Worm (Caenorhabditis elegans) whole organism, L3 larva: ENCODE data around the gene R193.1.

Source experiments
- R02D3.7 ChIP-seq: fragments of 150-350 bp; optimal IDR thresholded peaks from 2 replicates; lab custom pipeline; 2014; ENCODE audit warnings: missing biosample characterization, missing genetic modification characterization
- ZK546.5 ChIP-seq: sonication (generic microtip); optimal IDR thresholded peaks from 2 replicates; lab custom pipeline; 2017; ENCODE audit warnings: missing biosample characterization, missing genetic modification characterization
- aly-2 ChIP-seq: fragments of 150-350 bp; optimal IDR thresholded peaks from 2 replicates; lab custom pipeline; 2014; ENCODE audit warnings: missing biosample characterization, missing genetic modification characterization
- ama-1 ChIP-seq: fragments of 150-350 bp; optimal IDR thresholded peaks from 2 replicates; lab custom pipeline; 2018
- ceh-16 ChIP-seq: sonication (generic microtip); optimal IDR thresholded peaks from 2 replicates; lab custom pipeline; 2017; ENCODE audit warnings: missing biosample characterization, missing genetic modification characterization
- ceh-28 ChIP-seq: fragments of 150-350 bp; optimal IDR thresholded peaks from 2 replicates; lab custom pipeline; 2014; ENCODE audit warnings: missing biosample characterization, missing genetic modification reagents, missing genetic modification characterization
- ceh-9 ChIP-seq: sonication (generic microtip); optimal IDR thresholded peaks from 2 replicates; lab custom pipeline; 2018; ENCODE audit warnings: missing biosample characterization, missing genetic modification characterization
- daf-12 ChIP-seq: fragments of 150-350 bp; optimal IDR thresholded peaks from 2 replicates; lab custom pipeline; 2014; ENCODE audit warnings: missing biosample characterization, missing genetic modification reagents, missing genetic modification characterization
- egl-27 ChIP-seq: sonication (generic microtip); optimal IDR thresholded peaks from 4 replicates; lab custom pipeline; 2017; ENCODE audit warnings: missing biosample characterization, missing genetic modification reagents, missing genetic modification characterization
- egl-5 ChIP-seq: fragments of 150-350 bp; optimal IDR thresholded peaks from 2 replicates; lab custom pipeline; 2017; ENCODE audit warnings: missing biosample characterization, missing genetic modification reagents, missing genetic modification characterization, inconsistent platforms
- elt-1 ChIP-seq: fragments of 150-350 bp; optimal IDR thresholded peaks from 2 replicates; lab custom pipeline; 2014; ENCODE audit warnings: missing biosample characterization, missing genetic modification characterization
- elt-3 ChIP-seq, 3 experiments: fragments of 150-350 bp in 1 of 3; sonication (generic microtip) in 2 of 3; optimal IDR thresholded peaks; 2 replicates in 2 of 3; 4 replicates in 1 of 3; lab custom pipeline; 2014 to 2017; ENCODE audit warnings: missing biosample characterization in 3 of 3, missing genetic modification characterization in 3 of 3
- eor-1 ChIP-seq, 2 experiments: fragments of 150-350 bp; optimal IDR thresholded peaks; 2 replicates each; lab custom pipeline; 2014 to 2018; ENCODE audit warnings: missing biosample characterization in 2 of 2, missing genetic modification characterization in 2 of 2
- fkh-2 ChIP-seq: fragments of 150-350 bp; optimal IDR thresholded peaks from 2 replicates; lab custom pipeline; 2014; ENCODE audit warnings: missing biosample characterization, missing genetic modification reagents, missing genetic modification characterization
- hmg-11 ChIP-seq: sonication (generic microtip); optimal IDR thresholded peaks from 2 replicates; lab custom pipeline; 2016; ENCODE audit warnings: missing genetic modification characterization, missing compliant biosample characterization
- jun-1 ChIP-seq: fragments of 150-350 bp; optimal IDR thresholded peaks from 2 replicates; lab custom pipeline; 2014; ENCODE audit warnings: missing biosample characterization, missing genetic modification reagents, missing genetic modification characterization
- lin-15B ChIP-seq: fragments of 150-350 bp; optimal IDR thresholded peaks from 2 replicates; lab custom pipeline; 2014; ENCODE audit warnings: missing biosample characterization, missing genetic modification characterization
- lin-39 ChIP-seq: fragments of 150-350 bp; optimal IDR thresholded peaks from 2 replicates; lab custom pipeline; 2018; ENCODE audit warnings: missing biosample characterization, missing genetic modification reagents, missing genetic modification characterization
- mdl-1 ChIP-seq: fragments of 150-350 bp; optimal IDR thresholded peaks from 2 replicates; lab custom pipeline; 2014; ENCODE audit warnings: missing biosample characterization, missing genetic modification characterization
- mml-1 ChIP-seq: fragments of 150-350 bp; sonication (generic microtip); optimal IDR thresholded peaks from 3 replicates; lab custom pipeline; 2014; ENCODE audit warnings: missing biosample characterization, missing genetic modification characterization
- nfya-1 ChIP-seq: sonication (generic microtip); optimal IDR thresholded peaks from 2 replicates; lab custom pipeline; 2017; ENCODE audit warnings: missing genetic modification characterization, mild to moderate bottlenecking, missing compliant biosample characterization, antibody characterized with exemption, moderate library complexity; ENCODE audit not compliant: insufficient read depth
- nhr-11 ChIP-seq: fragments of 150-350 bp; optimal IDR thresholded peaks from 2 replicates; lab custom pipeline; 2014; ENCODE audit warnings: missing biosample characterization, missing genetic modification characterization
- nhr-12 ChIP-seq: fragments of 150-350 bp; optimal IDR thresholded peaks from 2 replicates; lab custom pipeline; 2014; ENCODE audit warnings: missing biosample characterization, missing genetic modification characterization
- nhr-23 ChIP-seq: fragments of 150-350 bp; optimal IDR thresholded peaks from 2 replicates; lab custom pipeline; 2014; ENCODE audit warnings: missing biosample characterization, missing genetic modification reagents, missing genetic modification characterization
- nhr-25 ChIP-seq: sonication (generic microtip); optimal IDR thresholded peaks from 2 replicates; lab custom pipeline; 2017; ENCODE audit warnings: missing biosample characterization, missing genetic modification characterization
- nhr-28 ChIP-seq: fragments of 150-350 bp; optimal IDR thresholded peaks from 2 replicates; lab custom pipeline; 2014; ENCODE audit warnings: missing biosample characterization, missing genetic modification characterization
- nhr-43 ChIP-seq: sonication (generic microtip); optimal IDR thresholded peaks from 2 replicates; lab custom pipeline; 2016; ENCODE audit warnings: mild to moderate bottlenecking, missing genetic modification characterization, missing compliant biosample characterization; ENCODE audit not compliant: poor library complexity, severe bottlenecking
- nhr-67 ChIP-seq: fragments of 150-350 bp; optimal IDR thresholded peaks from 2 replicates; lab custom pipeline; 2014; ENCODE audit warnings: missing biosample characterization, missing genetic modification characterization
- nhr-76 ChIP-seq: fragments of 150-350 bp; sonication (generic microtip); optimal IDR thresholded peaks from 5 replicates; lab custom pipeline; 2014; ENCODE audit warnings: missing biosample characterization, missing genetic modification characterization
- nhr-77 ChIP-seq: fragments of 150-350 bp; optimal IDR thresholded peaks from 2 replicates; lab custom pipeline; 2014; ENCODE audit warnings: missing biosample characterization, missing genetic modification characterization
- pha-4 ChIP-seq: fragments of 150-350 bp; optimal IDR thresholded peaks from 2 replicates; lab custom pipeline; 2014; ENCODE audit warnings: missing biosample characterization, missing genetic modification reagents, missing genetic modification characterization
- pqm-1 ChIP-seq: fragments of 150-350 bp; optimal IDR thresholded peaks from 2 replicates; lab custom pipeline; 2017; ENCODE audit warnings: missing biosample characterization, missing genetic modification characterization, inconsistent platforms
- sea-2 ChIP-seq: fragments of 150-350 bp; sonication (generic microtip); optimal IDR thresholded peaks from 4 replicates; lab custom pipeline; 2014; ENCODE audit warnings: missing biosample characterization, missing genetic modification reagents, missing genetic modification characterization
- skn-1 ChIP-seq: fragments of 150-350 bp; optimal IDR thresholded peaks from 2 replicates; lab custom pipeline; 2014; ENCODE audit warnings: missing biosample characterization, missing genetic modification characterization
- snpc-4 ChIP-seq: fragments of 150-350 bp; optimal IDR thresholded peaks from 2 replicates; lab custom pipeline; 2014; ENCODE audit warnings: missing biosample characterization, missing genetic modification characterization
- unc-39 ChIP-seq: sonication (generic microtip); optimal IDR thresholded peaks from 4 replicates; lab custom pipeline; 2017; ENCODE audit warnings: missing biosample characterization, missing genetic modification characterization
- unc-62 ChIP-seq: fragments of 150-350 bp; sonication (generic microtip); optimal IDR thresholded peaks from 4 replicates; lab custom pipeline; 2014; ENCODE audit warnings: missing biosample characterization, missing genetic modification reagents, missing genetic modification characterization
- zag-1 ChIP-seq: fragments of 150-350 bp; optimal IDR thresholded peaks from 2 replicates; lab custom pipeline; 2014; ENCODE audit warnings: missing biosample characterization, missing genetic modification characterization
- ztf-11 ChIP-seq: fragments of 150-350 bp; optimal IDR thresholded peaks from 2 replicates; lab custom pipeline; 2014; ENCODE audit warnings: missing biosample characterization, missing genetic modification characterization

R193.1 gene

ce11 chrX:1154648-1155047 lies at the start of gene R193.1:
TSS of gene R193.1 (plus strand) at chrX:1154948.
- TF ChIP-seq nhr-23 (tag; lab: Kevin White, UChicago) (no peak), jun-1 (tag; lab: Kevin White, UChicago) (no peak), lin-39 (tag; lab: Kevin White, UChicago) (no peak), nhr-67 (tag; lab: Kevin White, UChicago) (no peak), mdl-1 (no peak), nhr-77 (tag; lab: Kevin White, UChicago) (no peak), elt-3 (tag; optimal IDR thresholded peaks at IDR 0.05; lab: Kevin White, UChicago) (no peak), aly-2 (tag; lab: Kevin White, UChicago) (no peak), eor-1 (tag; optimal IDR thresholded peaks at IDR 0.05; lab: Kevin White, UChicago) (no peak), elt-1 (tag; lab: Kevin White, UChicago) (no peak), snpc-4 (no peak), pha-4 (tag; lab: Kevin White, UChicago) (no peak)

DNA sequence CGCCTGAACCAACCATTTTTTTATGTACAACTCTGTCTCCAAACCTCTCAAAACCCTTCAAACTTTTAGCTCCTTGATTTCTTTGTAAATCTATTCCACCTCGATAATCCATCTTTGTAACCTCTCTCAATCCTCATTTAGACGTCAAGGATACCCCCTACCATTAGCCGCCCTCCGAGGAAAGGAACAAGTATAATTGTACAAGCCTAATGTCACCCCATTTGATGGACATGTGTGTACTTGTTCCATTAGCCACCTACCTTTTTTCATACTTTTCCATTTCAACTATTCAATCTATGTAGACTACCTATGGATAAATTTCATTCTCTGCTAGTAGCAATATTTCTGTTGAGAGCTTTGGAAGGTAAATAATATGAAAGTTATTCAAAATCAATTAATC lies 47.0 kb upstream of the R193.1 start, which contains the start of gene C05D9.4:
TSS of gene C05D9.4 (plus strand) at position 301 of the 400 bp plus-strand sequence.
- TF ChIP-seq mml-1 (no peak), nhr-25 (no peak), eor-1 (tag; optimal IDR thresholded peaks at IDR 0.05; lab: Kevin White, UChicago) (no peak), ZK546.5 (tag; lab: Kevin White, UChicago) (no peak), aly-2 (tag; lab: Kevin White, UChicago) (no peak), hmg-11 (tag; lab: Kevin White, UChicago) (no peak), nhr-23 (tag; lab: Kevin White, UChicago) (no peak), elt-1 (tag; lab: Kevin White, UChicago) (no peak), unc-62 (GFP tag; lab: Kevin White, UChicago) (no peak), daf-12 (no peak), jun-1 (tag; lab: Kevin White, UChicago) (no peak), fkh-2 (tag; lab: Kevin White, UChicago) (no peak)

DNA sequence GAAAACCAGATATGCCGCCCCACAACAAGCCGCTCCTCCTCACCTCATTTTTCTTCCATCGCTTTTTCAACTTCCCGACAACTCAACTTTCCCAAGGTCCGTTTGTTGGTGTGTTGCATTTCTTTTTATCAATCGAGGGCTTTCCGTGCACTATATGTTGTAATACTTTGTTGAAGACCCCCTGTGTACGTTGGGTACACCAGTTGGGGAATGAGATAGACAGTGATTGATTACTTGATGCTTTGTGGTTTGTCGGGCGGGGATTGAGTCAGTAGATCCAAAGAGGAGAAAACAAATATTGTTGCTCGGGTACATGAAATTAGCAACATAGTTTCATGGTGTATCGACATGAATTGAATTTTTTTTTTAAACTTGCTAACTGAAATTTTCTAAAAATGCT lies 45.9 kb upstream of the R193.1 start:
- TF ChIP-seq lin-39 (tag; lab: Kevin White, UChicago) (peak; percentile 84), eor-1 (tag; optimal IDR thresholded peaks at IDR 0.05; lab: Kevin White, UChicago) (no peak)

- TF ChIP-seq daf-12, result no peak
- peak; percentile 41 for TF ChIP-seq lin-39 (tag; lab: Kevin White, UChicago)
Observed at ce11 chrX:1110723-1111122, 44.0 kb upstream of the R193.1 start.

DNA sequence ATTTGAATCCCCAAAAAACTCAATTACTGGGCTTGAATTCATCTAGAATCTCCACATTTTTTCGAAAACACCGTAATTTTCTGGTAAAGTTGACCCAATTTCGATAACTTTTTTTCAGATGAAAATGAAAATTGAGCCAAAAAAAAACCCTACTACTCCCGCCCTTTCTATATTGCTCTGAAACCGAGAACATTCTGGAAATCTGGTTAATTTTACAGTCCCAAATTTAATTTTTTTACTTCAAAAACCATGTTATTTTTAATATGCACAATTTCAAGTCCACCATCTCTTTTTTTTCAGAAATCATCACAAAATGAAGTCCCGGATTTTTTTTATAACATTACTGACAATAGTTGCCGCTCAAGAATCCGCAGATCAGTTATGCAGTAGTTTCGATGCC lies 43.1 kb upstream of the R193.1 start, which contains the start of gene C05D9.3:
TSS of gene C05D9.3 (plus strand) at position 301 of the 400 bp plus-strand sequence.
- TF ChIP-seq ceh-16 (tag; lab: Kevin White, UChicago) (no peak), unc-39 (tag; lab: Kevin White, UChicago) (no peak), ceh-9 (no peak), ZK546.5 (tag; lab: Kevin White, UChicago) (no peak), nhr-43 (tag; lab: Kevin White, UChicago) (no peak), nhr-11 (tag; lab: Kevin White, UChicago) (no peak), skn-1 (tag; lab: Kevin White, UChicago) (no peak), mml-1 (no peak), egl-27 (tag; lab: Kevin White, UChicago) (no peak), ama-1 (lab: Kevin White, UChicago) (no peak), mdl-1 (no peak), lin-39 (tag; lab: Kevin White, UChicago) (no peak), lin-15B (no peak), daf-12 (no peak), nfya-1 (tag; lab: Kevin White, UChicago) (no peak), unc-62 (GFP tag; lab: Kevin White, UChicago) (no peak), egl-5 (tag; lab: Kevin White, UChicago) (no peak), nhr-28 (tag; lab: Kevin White, UChicago) (no peak), sea-2 (GFP tag; lab: Kevin White, UChicago) (no peak)

DNA sequence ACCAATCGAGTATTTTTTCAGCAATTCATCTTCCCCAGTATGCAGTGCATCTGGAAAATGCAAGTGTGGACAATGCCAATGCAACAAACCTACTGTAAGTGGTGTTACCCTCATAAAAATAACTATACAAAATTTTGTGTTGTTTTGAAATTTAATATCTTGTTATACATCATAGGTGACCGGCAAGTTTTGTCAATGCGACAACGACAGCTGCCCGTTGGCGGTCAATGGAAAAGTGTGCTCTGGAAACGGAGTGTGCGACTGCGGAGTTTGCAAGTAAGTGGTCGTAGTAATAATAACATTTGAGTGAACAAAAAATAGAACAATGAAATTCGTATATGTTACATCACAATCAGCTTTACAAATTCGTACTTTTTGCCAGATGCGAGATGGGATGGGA lies 39.5 kb upstream of the R193.1 start:
- TF ChIP-seq mml-1 (no peak), ztf-11 (tag; lab: Kevin White, UChicago) (no peak), fkh-2 (tag; lab: Kevin White, UChicago) (no peak), nhr-12 (tag; lab: Kevin White, UChicago) (no peak), nhr-23 (tag; lab: Kevin White, UChicago) (no peak), nhr-77 (tag; lab: Kevin White, UChicago) (no peak), unc-62 (GFP tag; lab: Kevin White, UChicago) (no peak), pqm-1 (tag; lab: Kevin White, UChicago) (no peak), eor-1 (tag; optimal IDR thresholded peaks at IDR 0.05; lab: Kevin White, UChicago) (no peak), nhr-76 (no peak), elt-3 (tag; optimal IDR thresholded peaks at IDR 0.05; lab: Kevin White, UChicago) (no peak), pha-4 (tag; lab: Kevin White, UChicago) (no peak), nhr-28 (tag; lab: Kevin White, UChicago) (no peak), zag-1 (tag; lab: Kevin White, UChicago) (no peak), ceh-28 (tag; lab: Kevin White, UChicago) (no peak), hmg-11 (tag; lab: Kevin White, UChicago) (no peak), R02D3.7 (tag; lab: Kevin White, UChicago) (no peak)
